Worm (Caenorhabditis elegans) whole organism, L4/young adult: ENCODE data around the gene F49A5.10.

Experiments used
- dao-5 ChIP-seq: sonication (generic microtip); optimal IDR thresholded peaks from 2 replicates; lab custom pipeline; 2016; ENCODE audit warnings: missing genotype, missing genetic modification characterization, moderate library complexity, missing compliant biosample characterization
- him-1 ChIP-seq: sonication (generic microtip); optimal IDR thresholded peaks from 2 replicates; lab custom pipeline; 2016; ENCODE audit warnings: missing genotype, missing genetic modification reagents, missing genetic modification characterization, missing compliant biosample characterization

DNA sequence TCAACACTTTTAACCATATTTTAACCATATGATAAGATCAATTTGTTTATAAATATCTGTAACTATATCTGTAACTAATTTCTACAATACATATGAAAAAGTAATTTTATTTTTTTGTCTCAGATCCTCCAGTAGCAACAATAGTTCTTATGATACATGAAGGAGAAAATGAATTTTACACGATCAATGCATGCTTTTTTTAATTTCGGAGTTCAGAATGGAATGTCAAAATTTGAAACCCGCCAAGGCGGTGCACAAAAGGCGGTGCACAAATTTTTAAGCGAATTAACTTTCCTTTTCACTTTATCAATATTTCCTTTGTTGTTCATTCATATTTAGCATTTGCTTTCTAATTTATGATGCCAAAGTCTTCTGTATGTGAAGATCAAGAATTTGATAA is 32.1 kb upstream of the F49A5.10 start, which contains the start of gene clec-25:
- no peak for TF ChIP-seq him-1
- TF ChIP-seq dao-5 (tag; lab: Kevin White, UChicago), result no peak
